Fruit fly (Drosophila melanogaster) S2 (cell line): Measurements from ENCODE around the gene CG18809.

ENCODE experiments used
- CG8478 ChIP-seq: fragments of >200 bp; optimal IDR thresholded peaks from 2 replicates; lab custom pipeline; 2018
- CTCF ChIP-seq, 2 experiments: fragments of >200 bp; optimal IDR thresholded peaks; 2 replicates each; lab custom pipeline; 2018

DNA sequence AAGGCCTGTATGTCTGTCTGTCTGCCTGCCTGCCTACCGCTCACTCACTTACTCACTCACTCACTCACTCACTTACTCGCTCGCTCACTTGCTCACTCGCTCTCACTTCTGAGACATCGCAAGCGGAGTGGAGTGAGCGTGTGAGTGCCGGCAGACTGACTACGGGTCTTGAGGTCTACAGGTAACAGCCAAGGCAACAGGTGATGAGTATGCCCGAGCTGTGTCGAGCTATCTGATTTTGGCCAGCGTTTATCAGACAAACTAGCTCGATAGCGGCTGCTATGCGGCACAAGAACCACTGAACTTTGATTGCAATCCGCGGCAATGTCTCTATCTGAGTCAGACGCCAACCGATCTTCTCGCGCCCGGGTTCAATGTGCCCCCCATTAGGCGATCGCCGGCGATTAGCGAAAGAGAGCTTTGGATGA, 10.0 kb upstream of the CG18809 start:
- TF ChIP-seq CG8478: no peak
- no peak for TF ChIP-seq CTCF (optimal IDR thresholded peaks at IDR 0.05; lab: Kevin White, UChicago)
